Worm (Caenorhabditis elegans): ENCODE data around the gene ttm-2.

The ttm-2 gene

ce11 chrII:4766284-4766683, at the start of gene ttm-2:
Gene ttm-2 (minus strand): TSS chrII:4766384.
- TF ChIP-seq repo-1 (tag; optimal IDR thresholded peaks at IDR 0.05) = no peak
- no peak for TF ChIP-seq hlh-12 (tag; optimal IDR thresholded peaks at IDR 0.05)
- TF ChIP-seq ekl-4 (GFP tag; IDR thresholded peaks at IDR 0.05) = no peak
- no peak for TF ChIP-seq rpc-1 (optimal IDR thresholded peaks at IDR 0.05)
- TF ChIP-seq rpc-1 (tag; optimal IDR thresholded peaks at IDR 0.05) = no peak
- no peak for TF ChIP-seq mes-4 (tag; optimal IDR thresholded peaks at IDR 0.05)
- no peak for TF ChIP-seq akir-1 (GFP tag; optimal IDR thresholded peaks at IDR 0.05)
- TF ChIP-seq egl-18 (GFP tag; IDR thresholded peaks at IDR 0.05) = no peak
- TF ChIP-seq snpc-3.4 (tag; optimal IDR thresholded peaks at IDR 0.05) = no peak
- no peak for TF ChIP-seq D2030.7 (GFP tag; IDR thresholded peaks at IDR 0.05)
- TF ChIP-seq C17E4.6 (GFP tag; IDR thresholded peaks at IDR 0.05) = no peak
- no peak for TF ChIP-seq nfya-1 (tag; optimal IDR thresholded peaks at IDR 0.05; ENCODE audit: borderline replicate concordance, insufficient read depth)
- no peak for TF ChIP-seq T07F8.4 (tag; optimal IDR thresholded peaks at IDR 0.05)
- TF ChIP-seq attf-5 (GFP tag; optimal IDR thresholded peaks at IDR 0.05) = no peak
- TF ChIP-seq tbp1 (GFP tag; optimal IDR thresholded peaks at IDR 0.05) = no peak

ce11 chrII:4815356-4815755, 49.2 kb upstream of the ttm-2 start:
- TF ChIP-seq bed-2 (GFP tag; IDR thresholded peaks at IDR 0.05) = no peak
- TF ChIP-seq mel-28 (tag; optimal IDR thresholded peaks at IDR 0.05; ENCODE audit: borderline replicate concordance) = no peak
- TF ChIP-seq F57A8.1 (GFP tag; optimal IDR thresholded peaks at IDR 0.05) = no peak
- no peak for TF ChIP-seq hrde-1 (tag; optimal IDR thresholded peaks at IDR 0.05; ENCODE audit: borderline replicate concordance)
- no peak for TF ChIP-seq Y95B8A.8 (GFP tag; IDR thresholded peaks at IDR 0.05)
- TF ChIP-seq mxl-1 (tag; optimal IDR thresholded peaks at IDR 0.05) = no peak
- TF ChIP-seq somi-1 (GFP tag; optimal IDR thresholded peaks at IDR 0.05) = no peak

- TF ChIP-seq bed-2 (GFP tag; IDR thresholded peaks at IDR 0.05) = no peak
- no peak for TF ChIP-seq hrde-1 (tag; optimal IDR thresholded peaks at IDR 0.05; ENCODE audit: borderline replicate concordance)
- no peak for TF ChIP-seq dpff-1 (tag; optimal IDR thresholded peaks at IDR 0.05)
- no peak for TF ChIP-seq unc-130 (GFP tag; optimal IDR thresholded peaks at IDR 0.05)
- no peak for TF ChIP-seq F10E7.11 (tag; optimal IDR thresholded peaks at IDR 0.05)
- no peak for TF ChIP-seq snpc-3.4 (tag; optimal IDR thresholded peaks at IDR 0.05)
- TF ChIP-seq C06A6.2 (GFP tag; conservative IDR thresholded peaks at IDR 0.05) = no peak
Observed at ce11 chrII:4811986-4812385, 45.8 kb upstream of the ttm-2 start, which contains the start of gene rig-6. Gene rig-6 (minus strand): TSS chrII:4812086.

- TF ChIP-seq F49E8.2 (tag; optimal IDR thresholded peaks at IDR 0.05; ENCODE audit: insufficient read depth) = no peak
- no peak for TF ChIP-seq chd-7 (tag; optimal IDR thresholded peaks at IDR 0.05)
- no peak for TF ChIP-seq Y67H2A.10 (GFP tag; conservative IDR thresholded peaks at IDR 0.05)
- TF ChIP-seq snpc-1.3 (tag; optimal IDR thresholded peaks at IDR 0.05; ENCODE audit: insufficient read depth) = no peak
- no peak for TF ChIP-seq lsy-27 (tag; optimal IDR thresholded peaks at IDR 0.05; ENCODE audit: borderline replicate concordance, insufficient read depth)
Observed at ce11 chrII:4806726-4807125, 40.5 kb upstream of the ttm-2 start.

ce11 chrII:4806261-4806660, 40.1 kb upstream of the ttm-2 start:
- no peak for TF ChIP-seq sdz-38 (tag; optimal IDR thresholded peaks at IDR 0.05)
- TF ChIP-seq fkh-3 (tag; optimal IDR thresholded peaks at IDR 0.05) = no peak
- TF ChIP-seq Y56A3A.18 (GFP tag; IDR thresholded peaks at IDR 0.05) = no peak
- TF ChIP-seq snpc-4 (GFP tag; optimal IDR thresholded peaks at IDR 0.05) = no peak
- TF ChIP-seq snpc-4 (tag; optimal IDR thresholded peaks at IDR 0.05) = no peak
- no peak for TF ChIP-seq rpc-1 (optimal IDR thresholded peaks at IDR 0.05)
- TF ChIP-seq rpc-1 (tag; optimal IDR thresholded peaks at IDR 0.05) = no peak
- no peak for TF ChIP-seq ztf-22 (GFP tag; optimal IDR thresholded peaks at IDR 0.05)
- no peak for TF ChIP-seq nhr-120 (GFP tag; IDR thresholded peaks at IDR 0.05)
- no peak for TF ChIP-seq Y67H2A.10 (GFP tag; conservative IDR thresholded peaks at IDR 0.05)
- no peak for TF ChIP-seq Y95B8A.8 (GFP tag; IDR thresholded peaks at IDR 0.05)
- TF ChIP-seq ceh-91 (GFP tag; IDR thresholded peaks at IDR 0.05) = no peak
- no peak for TF ChIP-seq lin-40 (tag; optimal IDR thresholded peaks at IDR 0.05)

All from whole organism, young adult.